Worm (Caenorhabditis elegans): ENCODE data around the gene txt-17.

Gene txt-17

ce11 chrV:7093720-7094401, 40.9 kb upstream of the txt-17 start, which contains the start of gene nhr-135:
Gene nhr-135, minus strand, starts transcription at chrV:7093770.
- TF ChIP-seq sptf-1 (tag; optimal IDR thresholded peaks at IDR 0.05) (no peak), nhr-28 (tag; optimal IDR thresholded peaks at IDR 0.05) (no peak), nhr-2 (tag; optimal IDR thresholded peaks at IDR 0.05) (no peak), cnd-1 (tag; optimal IDR thresholded peaks at IDR 0.05) (no peak), bed-3 (GFP tag; optimal IDR thresholded peaks at IDR 0.05) (no peak), tbx-8 (GFP tag; optimal IDR thresholded peaks at IDR 0.05) (no peak), mep-1 (tag; optimal IDR thresholded peaks at IDR 0.05) (no peak), elt-3 (tag; optimal IDR thresholded peaks at IDR 0.05) (no peak), sem-2 (GFP tag; optimal IDR thresholded peaks at IDR 0.05) (no peak), ham-2 (GFP tag; optimal IDR thresholded peaks at IDR 0.05) (no peak), ceh-39 (tag; optimal IDR thresholded peaks at IDR 0.05) (no peak), lin-32 (GFP tag; optimal IDR thresholded peaks at IDR 0.05) (no peak), M03D4.4 (tag; optimal IDR thresholded peaks at IDR 0.05) (no peak), ceh-43 (GFP tag; optimal IDR thresholded peaks at IDR 0.05) (no peak), mls-2 (tag; optimal IDR thresholded peaks at IDR 0.05) (no peak), unc-120 (tag; optimal IDR thresholded peaks at IDR 0.05; ENCODE audit: poor library complexity, severe bottlenecking) (no peak), lin-13 (tag; optimal IDR thresholded peaks at IDR 0.05) (no peak), hlh-1 (tag; optimal IDR thresholded peaks at IDR 0.05) (no peak), nhr-76 (tag; optimal IDR thresholded peaks at IDR 0.05) (no peak), mab-5 (tag; optimal IDR thresholded peaks at IDR 0.05) (no peak)

ce11 chrV:7091287-7091686, 38.3 kb upstream of the txt-17 start, which contains the start of gene nhr-286:
Gene nhr-286, minus strand, starts transcription at chrV:7091610.
- TF ChIP-seq ztf-11 (tag; optimal IDR thresholded peaks at IDR 0.05): no peak
- no peak for TF ChIP-seq hlh-1 (tag; optimal IDR thresholded peaks at IDR 0.05)
- no peak for TF ChIP-seq ces-1 (GFP tag; optimal IDR thresholded peaks at IDR 0.05)
- no peak for TF ChIP-seq elt-3 (tag; optimal IDR thresholded peaks at IDR 0.05)
- TF ChIP-seq cnd-1 (tag; optimal IDR thresholded peaks at IDR 0.05): no peak
- TF ChIP-seq unc-62 (GFP tag; optimal IDR thresholded peaks at IDR 0.05): no peak
- TF ChIP-seq bed-3 (GFP tag; optimal IDR thresholded peaks at IDR 0.05): no peak
- no peak for TF ChIP-seq nhr-2 (tag; optimal IDR thresholded peaks at IDR 0.05)
- no peak for TF ChIP-seq blmp-1 (tag; optimal IDR thresholded peaks at IDR 0.05)
- no peak for TF ChIP-seq mls-2 (tag; optimal IDR thresholded peaks at IDR 0.05)
- no peak for TF ChIP-seq drap-1 (GFP tag; optimal IDR thresholded peaks at IDR 0.05)
- TF ChIP-seq unc-120 (tag; optimal IDR thresholded peaks at IDR 0.05; ENCODE audit: poor library complexity, severe bottlenecking): no peak
- TF ChIP-seq ham-2 (GFP tag; optimal IDR thresholded peaks at IDR 0.05): no peak
- TF ChIP-seq nhr-76 (tag; optimal IDR thresholded peaks at IDR 0.05): no peak
- no peak for TF ChIP-seq nhr-12 (tag; optimal IDR thresholded peaks at IDR 0.05)
- TF ChIP-seq ceh-83 (GFP tag; optimal IDR thresholded peaks at IDR 0.05): no peak
- TF ChIP-seq ceh-39 (tag; optimal IDR thresholded peaks at IDR 0.05): no peak

ce11 chrV:7089217-7089616, 36.2 kb upstream of the txt-17 start:
- TF ChIP-seq nhr-12 (tag; optimal IDR thresholded peaks at IDR 0.05) (no peak), flh-1 (GFP tag; optimal IDR thresholded peaks at IDR 0.05) (no peak), ceh-83 (GFP tag; optimal IDR thresholded peaks at IDR 0.05) (no peak), unc-39 (tag; optimal IDR thresholded peaks at IDR 0.05) (no peak)

- TF ChIP-seq mls-2 (tag; optimal IDR thresholded peaks at IDR 0.05) (no peak), sem-2 (GFP tag; optimal IDR thresholded peaks at IDR 0.05) (no peak), bed-3 (GFP tag; optimal IDR thresholded peaks at IDR 0.05) (no peak)
These were observed 34.3 kb upstream of the txt-17 start for ce11 chrV:7087340-7087739.

ce11 chrV:7085518-7086104, 32.6 kb upstream of the txt-17 start, which contains the start of gene VC5.2:
Gene VC5.2, plus strand, starts transcription at chrV:7085956.
- TF ChIP-seq nhr-12 (tag; optimal IDR thresholded peaks at IDR 0.05) (no peak), unc-120 (tag; optimal IDR thresholded peaks at IDR 0.05; ENCODE audit: poor library complexity, severe bottlenecking) (no peak), unc-62 (GFP tag; optimal IDR thresholded peaks at IDR 0.05) (peak; percentile 91), mep-1 (tag; optimal IDR thresholded peaks at IDR 0.05) (no peak)

Data from whole organism, mixed stage, embryonic.